Fruit fly (Drosophila melanogaster) Kc167 (cell line): ENCODE results near the gene gry.

ENCODE experiments used
- h ChIP-seq: fragments of >200 bp; optimal IDR thresholded peaks from 3 replicates; lab custom pipeline; 2018; ENCODE audit warnings: missing external identifiers
- insv ChIP-seq: fragments of >200 bp; optimal IDR thresholded peaks from 3 replicates; lab custom pipeline; 2018; ENCODE audit warnings: missing external identifiers
- psq ChIP-seq: fragments of >200 bp; optimal IDR thresholded peaks from 2 replicates; lab custom pipeline; 2017; ENCODE audit warnings: missing external identifiers
- ttk ChIP-seq: sonication (Bioruptor generic); optimal IDR thresholded peaks from 2 replicates; lab custom pipeline; 2017; ENCODE audit warnings: missing external identifiers

- no peak for TF ChIP-seq psq (lab: Kevin White, UChicago)
- no peak for TF ChIP-seq ttk (lab: Kevin White, UChicago)
- no peak for TF ChIP-seq insv (lab: Kevin White, UChicago)
- no peak for TF ChIP-seq h (lab: Kevin White, UChicago)
These were observed 6.5 kb downstream of the gry start, which contains the start of gene CG32277 for dm6 chr3L:3205349-3205748.
